Worm (Caenorhabditis elegans) whole organism, midembryonic: ENCODE results near the gene F36A4.3.

Experiments
- cog-1 ChIP-seq: sonication (generic microtip); optimal IDR thresholded peaks from 2 replicates; lab custom pipeline; 2016; ENCODE audit warnings: missing genetic modification characterization, missing compliant biosample characterization
- flt-1 ChIP-seq: fragments of 200-800 bp; sonication (Bioruptor generic); IDR thresholded peaks from 2 replicates; pipeline ENCODE4 v1.3.6; 2022; ENCODE audit warnings: missing genetic modification characterization, missing compliant biosample characterization
- med-1 ChIP-seq: sonication (generic microtip); optimal IDR thresholded peaks from 2 replicates; lab custom pipeline; 2017; ENCODE audit warnings: missing genetic modification characterization, mild to moderate bottlenecking, missing compliant biosample characterization, antibody characterized with exemption, missing genetic modification reagents; ENCODE audit not compliant: insufficient read depth
- ref-1 ChIP-seq: fragments of 200-800 bp; sonication (Bioruptor generic); conservative IDR thresholded peaks from 2 replicates; pipeline ENCODE4 v1.3.6; 2022; ENCODE audit warnings: missing genetic modification reagents, missing genetic modification characterization, missing compliant biosample characterization
- tab-1 ChIP-seq: fragments of 200-800 bp; sonication (Bioruptor generic); IDR thresholded peaks from 2 replicates; pipeline ENCODE4 v1.3.6; 2022; ENCODE audit warnings: missing genetic modification characterization, missing compliant biosample characterization
- ztf-23 ChIP-seq: fragments of 200-800 bp; sonication (Bioruptor generic); IDR thresholded peaks from 2 replicates; pipeline ENCODE4 v1.3.6; 2022; ENCODE audit warnings: missing genetic modification reagents, missing genetic modification characterization, missing compliant biosample characterization

ce11 chrIV:4301202-4301601 lies 31.8 kb downstream of the F36A4.3 start, which contains the start of gene lgc-22:
- TF ChIP-seq flt-1 (GFP tag; lab: Robert Waterston, UW) = no peak
- no peak for TF ChIP-seq med-1
- TF ChIP-seq ref-1 (GFP tag; lab: Robert Waterston, UW) = no peak
- TF ChIP-seq cog-1 (tag; lab: Kevin White, UChicago) = no peak
- no peak for TF ChIP-seq ztf-23
- TF ChIP-seq tab-1 (GFP tag; lab: Robert Waterston, UW) = peak; percentile 41; the same call in 1 of the 2 replicates
